Worm (Caenorhabditis elegans) whole organism, mixed stage, embryonic: ENCODE data around the gene F52E1.14.

Experiments used
- M03D4.4 ChIP-seq: sonication (generic microtip); optimal IDR thresholded peaks from 2 replicates; lab custom pipeline; 2017; ENCODE audit warnings: mild to moderate bottlenecking, missing genetic modification characterization, missing compliant biosample characterization
- bed-3 ChIP-seq: fragments of 200-800 bp; sonication (Bioruptor generic); optimal IDR thresholded peaks from 3 replicates; lab custom pipeline; 2018; ENCODE audit warnings: mild to moderate bottlenecking, missing genetic modification characterization, moderate library complexity, missing compliant biosample characterization
- blmp-1 ChIP-seq: fragments of 150-350 bp; optimal IDR thresholded peaks from 2 replicates; lab custom pipeline; 2014; ENCODE audit warnings: missing biosample characterization, missing genetic modification characterization
- ceh-39 ChIP-seq: fragments of 150-350 bp; optimal IDR thresholded peaks from 2 replicates; lab custom pipeline; 2014; ENCODE audit warnings: missing biosample characterization, missing genetic modification characterization
- ceh-83 ChIP-seq: fragments of 200-800 bp; sonication (Bioruptor generic); optimal IDR thresholded peaks from 2 replicates; lab custom pipeline; 2018; ENCODE audit warnings: mild to moderate bottlenecking, missing genetic modification characterization, missing compliant biosample characterization
- cnd-1 ChIP-seq: fragments of 200-800 bp; sonication (Bioruptor generic); optimal IDR thresholded peaks from 2 replicates; lab custom pipeline; 2018; ENCODE audit warnings: mild to moderate bottlenecking, missing genetic modification characterization, missing compliant biosample characterization
- drap-1 ChIP-seq: fragments of 200-800 bp; sonication (Bioruptor generic); optimal IDR thresholded peaks from 3 replicates; lab custom pipeline; 2018; ENCODE audit warnings: mild to moderate bottlenecking, missing genetic modification characterization, missing compliant biosample characterization
- elt-1 ChIP-seq: sonication (generic microtip); optimal IDR thresholded peaks from 2 replicates; lab custom pipeline; 2017; ENCODE audit warnings: missing genetic modification characterization, mild to moderate bottlenecking, missing compliant biosample characterization, antibody characterized with exemption, moderate library complexity, borderline replicate concordance; ENCODE audit not compliant: insufficient read depth
- elt-3 ChIP-seq: fragments of 150-350 bp; optimal IDR thresholded peaks from 2 replicates; lab custom pipeline; 2014; ENCODE audit warnings: missing biosample characterization, missing genetic modification characterization
- flh-1 ChIP-seq: fragments of 200-800 bp; sonication (Bioruptor generic); optimal IDR thresholded peaks from 2 replicates; lab custom pipeline; 2018; ENCODE audit warnings: mild to moderate bottlenecking, missing genetic modification characterization, moderate library complexity, missing compliant biosample characterization
- ham-2 ChIP-seq: fragments of 200-800 bp; sonication (Bioruptor generic); optimal IDR thresholded peaks from 2 replicates; lab custom pipeline; 2018; ENCODE audit warnings: mild to moderate bottlenecking, missing genetic modification characterization, missing compliant biosample characterization
- hlh-1 ChIP-seq: fragments of 150-350 bp; optimal IDR thresholded peaks from 2 replicates; lab custom pipeline; 2014; ENCODE audit warnings: missing biosample characterization, missing genetic modification reagents, missing genetic modification characterization
- lin-13 ChIP-seq: fragments of 150-350 bp; optimal IDR thresholded peaks from 2 replicates; lab custom pipeline; 2014; ENCODE audit warnings: missing biosample characterization, missing genetic modification characterization
- lin-32 ChIP-seq: fragments of 200-800 bp; sonication (Bioruptor generic); optimal IDR thresholded peaks from 2 replicates; lab custom pipeline; 2018; ENCODE audit warnings: mild to moderate bottlenecking, missing genetic modification characterization, missing compliant biosample characterization
- lsy-2 ChIP-seq: fragments of 150-350 bp; optimal IDR thresholded peaks from 2 replicates; lab custom pipeline; 2014; ENCODE audit warnings: missing biosample characterization, missing genetic modification characterization
- mab-5 ChIP-seq: fragments of 150-350 bp; optimal IDR thresholded peaks from 2 replicates; lab custom pipeline; 2014; ENCODE audit warnings: missing biosample characterization, missing genetic modification characterization
- mep-1 ChIP-seq: fragments of 150-350 bp; optimal IDR thresholded peaks from 2 replicates; lab custom pipeline; 2017; ENCODE audit warnings: missing biosample characterization, missing genetic modification reagents, missing genetic modification characterization, inconsistent platforms
- mls-2 ChIP-seq: sonication (generic microtip); optimal IDR thresholded peaks from 2 replicates; lab custom pipeline; 2016; ENCODE audit warnings: mild to moderate bottlenecking, missing genetic modification characterization, moderate library complexity, missing compliant biosample characterization
- nhr-2 ChIP-seq: fragments of 150-350 bp; optimal IDR thresholded peaks from 2 replicates; lab custom pipeline; 2014; ENCODE audit warnings: missing biosample characterization, missing genetic modification characterization
- nhr-237 ChIP-seq: fragments of 150-350 bp; optimal IDR thresholded peaks from 2 replicates; lab custom pipeline; 2014; ENCODE audit warnings: missing biosample characterization, missing genetic modification characterization
- nhr-76 ChIP-seq: sonication (generic microtip); optimal IDR thresholded peaks from 2 replicates; lab custom pipeline; 2017; ENCODE audit warnings: missing biosample characterization, missing genetic modification characterization
- pha-4 ChIP-seq: fragments of 150-350 bp; optimal IDR thresholded peaks from 2 replicates; lab custom pipeline; 2018; ENCODE audit warnings: missing biosample characterization, missing genetic modification reagents, missing genetic modification characterization
- sem-2 ChIP-seq: fragments of 200-800 bp; sonication (Bioruptor generic); optimal IDR thresholded peaks from 2 replicates; lab custom pipeline; 2018; ENCODE audit warnings: mild to moderate bottlenecking, missing genetic modification characterization, missing compliant biosample characterization
- snpc-4 ChIP-seq: fragments of 150-350 bp; optimal IDR thresholded peaks from 2 replicates; lab custom pipeline; 2014; ENCODE audit warnings: missing biosample characterization, missing genetic modification characterization
- sptf-1 ChIP-seq: sonication (generic microtip); optimal IDR thresholded peaks from 2 replicates; lab custom pipeline; 2017; ENCODE audit warnings: mild to moderate bottlenecking, missing genetic modification characterization, moderate library complexity, missing compliant biosample characterization
- tbx-8 ChIP-seq: fragments of 200-800 bp; sonication (Bioruptor generic); optimal IDR thresholded peaks from 2 replicates; lab custom pipeline; 2018; ENCODE audit warnings: mild to moderate bottlenecking, missing genetic modification characterization, moderate library complexity, missing compliant biosample characterization
- unc-120 ChIP-seq: sonication (generic microtip); optimal IDR thresholded peaks from 2 replicates; lab custom pipeline; 2017; ENCODE audit warnings: missing genetic modification characterization, missing compliant biosample characterization; ENCODE audit not compliant: poor library complexity, severe bottlenecking
- unc-62 ChIP-seq: fragments of 150-350 bp; optimal IDR thresholded peaks from 2 replicates; lab custom pipeline; 2014; ENCODE audit warnings: missing biosample characterization, missing genetic modification reagents, missing genetic modification characterization
- zip-8 ChIP-seq: fragments of 150-350 bp; optimal IDR thresholded peaks from 2 replicates; lab custom pipeline; 2014; ENCODE audit warnings: missing biosample characterization, missing genetic modification characterization
- ztf-11 ChIP-seq: fragments of 150-350 bp; optimal IDR thresholded peaks from 2 replicates; lab custom pipeline; 2014; ENCODE audit warnings: missing biosample characterization, missing genetic modification characterization

The F52E1.14 gene

ce11 chrV:8387056-8387455, 3.3 kb downstream of the F52E1.14 start, which contains the start of gene gcy-7:
Gene gcy-7 (plus strand): TSS chrV:8387356.
- TF ChIP-seq elt-1 (tag; lab: Kevin White, UChicago) (no peak), lsy-2 (tag; lab: Kevin White, UChicago) (no peak), ceh-39 (tag; lab: Kevin White, UChicago) (no peak), mls-2 (no peak), ham-2 (GFP tag; lab: Kevin White, UChicago) (no peak), blmp-1 (tag; lab: Kevin White, UChicago) (no peak), unc-62 (GFP tag; lab: Kevin White, UChicago) (no peak)

- TF ChIP-seq mls-2 (no peak), tbx-8 (GFP tag; lab: Kevin White, UChicago) (no peak), nhr-76 (no peak), lin-13 (tag; lab: Kevin White, UChicago) (no peak), hlh-1 (tag; lab: Kevin White, UChicago) (no peak), elt-3 (no peak), mep-1 (tag; lab: Kevin White, UChicago) (no peak)
Measured at ce11 chrV:8389307-8389706, 5.6 kb downstream of the F52E1.14 start.

- TF ChIP-seq bed-3 (GFP tag; lab: Kevin White, UChicago): no peak
- no peak for TF ChIP-seq lin-32 (GFP tag; lab: Kevin White, UChicago)
- TF ChIP-seq nhr-2 (tag; lab: Kevin White, UChicago): no peak
Measured at ce11 chrV:8394357-8394850, 10.7 kb downstream of the F52E1.14 start, which contains the start of the genes pho-6 and F52E1.3. Gene pho-6 (minus strand): TSS chrV:8394457. Gene F52E1.3 (plus strand): TSS chrV:8394800.

- TF ChIP-seq cnd-1 (tag; lab: Kevin White, UChicago): no peak
- TF ChIP-seq M03D4.4 (tag; lab: Kevin White, UChicago): no peak
- TF ChIP-seq mep-1 (tag; lab: Kevin White, UChicago): no peak
- no peak for TF ChIP-seq ceh-83 (GFP tag; lab: Kevin White, UChicago)
Measured at ce11 chrV:8400808-8401207, 17.1 kb downstream of the F52E1.14 start.

ce11 chrV:8401267-8401666, 17.5 kb downstream of the F52E1.14 start:
- TF ChIP-seq lin-13 (tag; lab: Kevin White, UChicago) (no peak), elt-1 (tag; lab: Kevin White, UChicago) (no peak), mls-2 (no peak), sptf-1 (no peak), zip-8 (tag; lab: Kevin White, UChicago) (no peak), drap-1 (GFP tag; lab: Kevin White, UChicago) (no peak), sem-2 (GFP tag; lab: Kevin White, UChicago) (no peak), elt-3 (no peak), unc-62 (GFP tag; lab: Kevin White, UChicago) (no peak), mab-5 (tag; lab: Kevin White, UChicago) (no peak), mep-1 (tag; lab: Kevin White, UChicago) (no peak), hlh-1 (tag; lab: Kevin White, UChicago) (no peak), ztf-11 (no peak), ceh-83 (GFP tag; lab: Kevin White, UChicago) (no peak)

ce11 chrV:8402392-8402791, 18.7 kb downstream of the F52E1.14 start, which contains the start of gene F52E1.9:
Gene F52E1.9 (minus strand): TSS chrV:8402669.
- TF ChIP-seq cnd-1 (tag; lab: Kevin White, UChicago): no peak
- no peak for TF ChIP-seq flh-1 (GFP tag; lab: Kevin White, UChicago)
- TF ChIP-seq pha-4 (tag; lab: Kevin White, UChicago): no peak
- no peak for TF ChIP-seq lsy-2 (tag; lab: Kevin White, UChicago)
- TF ChIP-seq ceh-83 (GFP tag; lab: Kevin White, UChicago): no peak
- TF ChIP-seq sem-2 (GFP tag; lab: Kevin White, UChicago): no peak
- TF ChIP-seq unc-120 (tag; lab: Kevin White, UChicago): no peak
- TF ChIP-seq snpc-4: no peak
- no peak for TF ChIP-seq mab-5 (tag; lab: Kevin White, UChicago)
- TF ChIP-seq tbx-8 (GFP tag; lab: Kevin White, UChicago): no peak
- no peak for TF ChIP-seq nhr-237 (tag; lab: Kevin White, UChicago)
- TF ChIP-seq lin-13 (tag; lab: Kevin White, UChicago): no peak
- TF ChIP-seq nhr-2 (tag; lab: Kevin White, UChicago): no peak
- TF ChIP-seq ceh-39 (tag; lab: Kevin White, UChicago): no peak
- TF ChIP-seq sptf-1: no peak
- TF ChIP-seq bed-3 (GFP tag; lab: Kevin White, UChicago): no peak
- TF ChIP-seq mep-1 (tag; lab: Kevin White, UChicago): no peak
- no peak for TF ChIP-seq elt-3
